Worm (Caenorhabditis elegans): Measurements from ENCODE around the gene irld-20.

DNA sequence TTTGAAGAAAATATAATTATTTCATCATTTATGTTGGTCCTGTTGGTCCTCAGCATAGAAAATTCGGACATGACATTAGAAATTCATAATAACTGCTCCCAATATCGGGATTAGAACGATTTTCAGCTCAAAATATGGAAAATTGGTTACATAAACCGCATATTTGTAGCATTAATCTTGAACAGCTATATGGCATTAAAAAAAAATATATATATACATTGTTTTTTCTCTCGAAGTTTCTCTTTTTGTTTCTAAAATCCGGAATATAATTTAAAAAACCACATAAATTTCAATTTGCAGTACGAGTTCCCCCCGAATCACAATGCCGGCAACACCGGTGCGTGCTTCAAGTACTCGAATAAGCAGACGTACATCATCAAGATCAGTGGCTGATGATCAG lies 36.6 kb upstream of the irld-20 start, which contains the start of gene ssl-1:
- TF ChIP-seq lin-13 (GFP tag; optimal IDR thresholded peaks at IDR 0.05) (no peak), nhr-237 (tag; optimal IDR thresholded peaks at IDR 0.05) (no peak), nhr-11 (tag; optimal IDR thresholded peaks at IDR 0.05) (no peak), C34F6.9 (tag; optimal IDR thresholded peaks at IDR 0.05) (no peak), fos-1 (tag; optimal IDR thresholded peaks at IDR 0.05) (no peak), R02D3.7 (tag; optimal IDR thresholded peaks at IDR 0.05) (no peak), nhr-6 (tag; optimal IDR thresholded peaks at IDR 0.05) (no peak), crh-2 (tag; optimal IDR thresholded peaks at IDR 0.05) (no peak), sma-3 (GFP tag; optimal IDR thresholded peaks at IDR 0.05) (no peak), dmd-4 (tag; optimal IDR thresholded peaks at IDR 0.05) (no peak), nhr-10 (tag; optimal IDR thresholded peaks at IDR 0.05) (no peak), ztf-1 (GFP tag; conservative IDR thresholded peaks at IDR 0.05) (no peak)
